Fruit fly (Drosophila melanogaster) whole organism, adult: Measurements from ENCODE around the gene CG42393.
A peak's percentile ranks its signal among the peaks of the same experiment; 100 is the strongest.

Experiments
- CG5204 ChIP-seq: fragments of 200-800 bp; sonication (Bioruptor generic); optimal IDR thresholded peaks from 2 replicates; lab custom pipeline; 2016; ENCODE audit warnings: missing biosample characterization, missing genetic modification characterization
- bab1 ChIP-seq: fragments of 200-800 bp; sonication (Bioruptor generic); optimal IDR thresholded peaks from 3 replicates; lab custom pipeline; 2019; ENCODE audit warnings: missing biosample characterization, mild to moderate bottlenecking, missing genetic modification characterization, moderate library complexity
- cnc ChIP-seq, 2 experiments: fragments of >200 bp; optimal IDR thresholded peaks; 2 replicates each; lab custom pipeline; 2017
- kay ChIP-seq: fragments of 200-800 bp; sonication (Bioruptor generic); peaks from one replicate; lab custom pipeline; 2016; ENCODE audit warnings: missing biosample characterization, missing genetic modification characterization, borderline replicate concordance
- ovo ChIP-seq: fragments of 200-800 bp; sonication (Bioruptor generic); optimal IDR thresholded peaks from 2 replicates; lab custom pipeline; 2016; ENCODE audit warnings: missing biosample characterization, missing genetic modification characterization
- tj ChIP-seq: fragments of 200-800 bp; sonication (Bioruptor generic); optimal IDR thresholded peaks from 3 replicates; lab custom pipeline; 2017; ENCODE audit warnings: missing biosample characterization, mild to moderate bottlenecking, missing genetic modification characterization, moderate library complexity
- toe ChIP-seq: fragments of 200-800 bp; sonication (Bioruptor generic); optimal IDR thresholded peaks from 2 replicates; lab custom pipeline; 2016; ENCODE audit warnings: missing biosample characterization, missing genetic modification characterization

DNA sequence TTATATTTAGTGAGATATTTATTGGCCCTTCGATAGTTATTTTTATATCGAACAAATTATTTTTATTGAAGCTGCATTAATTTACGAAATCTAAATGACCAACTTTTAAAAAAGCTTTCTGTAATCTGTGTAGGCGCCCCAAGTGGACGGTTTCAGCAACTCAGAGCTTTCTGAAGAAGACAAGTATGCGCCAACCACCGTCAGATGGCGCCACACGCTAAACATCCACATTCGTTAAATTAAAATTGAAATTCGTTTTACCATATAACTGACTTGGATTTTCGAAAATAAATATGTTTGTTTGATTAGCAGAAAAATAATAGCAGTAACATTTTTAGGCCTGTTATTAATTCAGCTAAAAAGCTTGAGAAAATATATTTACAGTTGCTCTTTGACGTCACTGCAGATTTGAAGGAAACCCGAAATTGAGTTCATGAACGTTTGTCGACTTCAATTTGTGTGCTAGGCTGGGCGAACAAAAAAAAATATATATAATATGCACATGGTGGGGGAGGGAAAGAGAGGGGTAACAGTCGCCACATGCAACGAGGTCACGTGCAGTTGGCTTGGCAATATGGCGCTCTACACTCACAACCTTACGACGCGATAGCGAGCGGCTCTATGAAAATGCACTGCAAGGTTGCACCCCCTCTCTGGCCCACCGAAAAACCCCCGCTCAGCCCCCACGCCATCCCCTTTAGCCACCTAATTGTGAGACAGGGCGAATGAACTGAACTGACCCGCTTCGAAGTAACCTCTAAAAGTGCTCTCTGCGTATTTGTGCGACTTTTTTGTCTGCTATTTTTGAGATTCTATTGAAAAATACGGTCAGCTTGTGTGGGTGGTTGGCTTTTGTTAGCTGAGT lies 22.7 kb upstream of the CG42393 start:
- peak; percentile 95 for TF ChIP-seq bab1 (GFP tag; lab: Kevin White, UChicago)
- peak; percentile 48 for TF ChIP-seq kay (GFP tag; lab: Kevin White, UChicago)
- TF ChIP-seq toe, result peak; percentile 63
- TF ChIP-seq ovo (GFP tag; lab: Kevin White, UChicago), result peak; percentile 53
- peak; percentile 76 for TF ChIP-seq CG5204
- TF ChIP-seq tj (GFP tag; lab: Kevin White, UChicago), result peak; percentile 21
- no peak for TF ChIP-seq cnc (optimal IDR thresholded peaks at IDR 0.05; lab: Kevin White, UChicago)
